Worm (Caenorhabditis elegans) whole organism, dauer: Measurements from ENCODE around the gene C11E4.6.

Experiments
- unc-62 ChIP-seq: sonication (generic microtip); optimal IDR thresholded peaks from 2 replicates; lab custom pipeline; 2017; ENCODE audit warnings: missing biosample characterization, missing genetic modification reagents, missing genetic modification characterization

C11E4.6 gene

ce11 chrX:9629552-9629951 lies 19.2 kb downstream of the C11E4.6 start:
- no peak for TF ChIP-seq unc-62 (GFP tag; lab: Kevin White, UChicago)

- no peak for TF ChIP-seq unc-62 (GFP tag; lab: Kevin White, UChicago)
These were observed 24.6 kb downstream of the C11E4.6 start, which contains the start of gene F34H10.3 for ce11 chrX:9634925-9635324. Gene F34H10.3, minus strand, starts transcription at chrX:9635025.

ce11 chrX:9635376-9635775 lies 25.0 kb downstream of the C11E4.6 start, which contains the start of gene F34H10.5:
Gene F34H10.5, plus strand, starts transcription at chrX:9635676.
- no peak for TF ChIP-seq unc-62 (GFP tag; lab: Kevin White, UChicago)

ce11 chrX:9637137-9637536 lies 26.8 kb downstream of the C11E4.6 start:
- TF ChIP-seq unc-62 (GFP tag; lab: Kevin White, UChicago): no peak

- no peak for TF ChIP-seq unc-62 (GFP tag; lab: Kevin White, UChicago)
These were observed 27.3 kb downstream of the C11E4.6 start for ce11 chrX:9637700-9638099.

ce11 chrX:9638825-9639474 lies 28.6 kb downstream of the C11E4.6 start:
- TF ChIP-seq unc-62 (GFP tag; lab: Kevin White, UChicago): no peak

ce11 chrX:9640902-9641301 lies 30.5 kb downstream of the C11E4.6 start:
- no peak for TF ChIP-seq unc-62 (GFP tag; lab: Kevin White, UChicago)

- TF ChIP-seq unc-62 (GFP tag; lab: Kevin White, UChicago): no peak
These were observed 32.6 kb downstream of the C11E4.6 start for ce11 chrX:9642775-9643461.

- TF ChIP-seq unc-62 (GFP tag; lab: Kevin White, UChicago): no peak
These were observed 37.8 kb downstream of the C11E4.6 start, which contains the start of gene F34H10.4 for ce11 chrX:9648098-9648574. Gene F34H10.4, plus strand, starts transcription at chrX:9648524.

ce11 chrX:9653016-9653415 lies 42.7 kb downstream of the C11E4.6 start, which contains the start of gene aex-2:
Gene aex-2, minus strand, starts transcription at chrX:9653116.
- TF ChIP-seq unc-62 (GFP tag; lab: Kevin White, UChicago): no peak

ce11 chrX:9653478-9653877 lies 43.1 kb downstream of the C11E4.6 start:
- TF ChIP-seq unc-62 (GFP tag; lab: Kevin White, UChicago): no peak

ce11 chrX:9654232-9654631 lies 43.9 kb downstream of the C11E4.6 start:
- no peak for TF ChIP-seq unc-62 (GFP tag; lab: Kevin White, UChicago)

- no peak for TF ChIP-seq unc-62 (GFP tag; lab: Kevin White, UChicago)
These were observed 46.4 kb downstream of the C11E4.6 start for ce11 chrX:9656772-9657171.

ce11 chrX:9665944-9666343 lies 55.6 kb downstream of the C11E4.6 start:
- no peak for TF ChIP-seq unc-62 (GFP tag; lab: Kevin White, UChicago)
